Fruit fly (Drosophila melanogaster) whole organism, adult: ENCODE measurements around the gene CG14095.
"Not testable (repeated sequence)": the region's sequence is repeated elsewhere in the genome, so short reads cannot be mapped to it uniquely, and the experiment has no call there.

Experiments
- CG11617 ChIP-seq: fragments of 200-800 bp; sonication (Bioruptor generic); optimal IDR thresholded peaks from 2 replicates; lab custom pipeline; 2017; ENCODE audit warnings: mild to moderate bottlenecking, missing biosample characterization, missing genetic modification reagents, missing genetic modification characterization
- CG12768 ChIP-seq: fragments of 200-800 bp; sonication (Bioruptor generic); optimal IDR thresholded peaks from 2 replicates; lab custom pipeline; 2017; ENCODE audit warnings: missing biosample characterization, missing genetic modification characterization, mild to moderate bottlenecking, moderate library complexity, missing genetic modification reagents
- CG14711 ChIP-seq: fragments of 200-800 bp; sonication (Bioruptor generic); optimal IDR thresholded peaks from 2 replicates; lab custom pipeline; 2018; ENCODE audit warnings: missing biosample characterization, mild to moderate bottlenecking, missing genetic modification characterization, moderate library complexity
- CG1620 ChIP-seq: fragments of 200-800 bp; sonication (Bioruptor generic); optimal IDR thresholded peaks from 2 replicates; lab custom pipeline; 2016; ENCODE audit warnings: missing biosample characterization, missing genetic modification characterization
- CG33017 ChIP-seq: fragments of 200-800 bp; sonication (Bioruptor generic); optimal IDR thresholded peaks from 2 replicates; lab custom pipeline; 2018; ENCODE audit warnings: missing biosample characterization, mild to moderate bottlenecking, missing genetic modification characterization, moderate library complexity
- CG5204 ChIP-seq: fragments of 200-800 bp; sonication (Bioruptor generic); optimal IDR thresholded peaks from 2 replicates; lab custom pipeline; 2016; ENCODE audit warnings: missing biosample characterization, missing genetic modification characterization
- CG7045 ChIP-seq: fragments of 200-800 bp; sonication (Bioruptor generic); optimal IDR thresholded peaks from 2 replicates; lab custom pipeline; 2017; ENCODE audit warnings: missing biosample characterization, mild to moderate bottlenecking, missing genetic modification characterization
- CG7101 ChIP-seq: fragments of 200-800 bp; sonication (Bioruptor generic); optimal IDR thresholded peaks from 2 replicates; lab custom pipeline; 2018; ENCODE audit warnings: missing biosample characterization, mild to moderate bottlenecking, missing genetic modification characterization, moderate library complexity
- Clk ChIP-seq: fragments of 200-800 bp; sonication (Bioruptor generic); optimal IDR thresholded peaks from 2 replicates; lab custom pipeline; 2017; ENCODE audit warnings: missing biosample characterization, missing genetic modification characterization
- Crg-1 ChIP-seq: fragments of 200-800 bp; sonication (Bioruptor generic); optimal IDR thresholded peaks from 2 replicates; lab custom pipeline; 2016; ENCODE audit warnings: missing biosample characterization, missing genetic modification characterization
- Hr96 ChIP-seq: fragments of 200-800 bp; sonication (Bioruptor generic); optimal IDR thresholded peaks from 2 replicates; lab custom pipeline; 2016; ENCODE audit warnings: missing biosample characterization, missing genetic modification characterization
- bab1 ChIP-seq: fragments of 200-800 bp; sonication (Bioruptor generic); optimal IDR thresholded peaks from 3 replicates; lab custom pipeline; 2019; ENCODE audit warnings: missing biosample characterization, mild to moderate bottlenecking, missing genetic modification characterization, moderate library complexity
- cic ChIP-seq: fragments of 200-800 bp; sonication (Bioruptor generic); optimal IDR thresholded peaks from 2 replicates; lab custom pipeline; 2017; ENCODE audit warnings: missing biosample characterization, mild to moderate bottlenecking, missing genetic modification characterization, moderate library complexity
- cnc ChIP-seq, 2 experiments: fragments of >200 bp; optimal IDR thresholded peaks; 2 replicates each; lab custom pipeline; 2017
- kay ChIP-seq: fragments of 200-800 bp; sonication (Bioruptor generic); peaks from one replicate; lab custom pipeline; 2016; ENCODE audit warnings: missing biosample characterization, missing genetic modification characterization, borderline replicate concordance
- ovo ChIP-seq: fragments of 200-800 bp; sonication (Bioruptor generic); optimal IDR thresholded peaks from 2 replicates; lab custom pipeline; 2016; ENCODE audit warnings: missing biosample characterization, missing genetic modification characterization
- pad ChIP-seq: fragments of 200-800 bp; sonication (Bioruptor generic); optimal IDR thresholded peaks from 3 replicates; lab custom pipeline; 2017; ENCODE audit warnings: missing biosample characterization, missing genetic modification characterization, mild to moderate bottlenecking, moderate library complexity, missing genetic modification reagents
- tj ChIP-seq: fragments of 200-800 bp; sonication (Bioruptor generic); optimal IDR thresholded peaks from 3 replicates; lab custom pipeline; 2017; ENCODE audit warnings: missing biosample characterization, mild to moderate bottlenecking, missing genetic modification characterization, moderate library complexity
- toe ChIP-seq: fragments of 200-800 bp; sonication (Bioruptor generic); optimal IDR thresholded peaks from 2 replicates; lab custom pipeline; 2016; ENCODE audit warnings: missing biosample characterization, missing genetic modification characterization

Gene CG14095

dm6 chr3L:19487260-19487659, 22.7 kb upstream of the CG14095 start, which contains the start of gene CG32212:
CG32212 (plus strand) TSS chr3L:19487560.
- TF ChIP-seq CG11617 (GFP tag; lab: Kevin White, UChicago); CG7101 (tag; lab: Kevin White, UChicago); CG1620 (GFP tag; lab: Kevin White, UChicago): not testable (repeated sequence)

dm6 chr3L:19486398-19486797, 21.8 kb upstream of the CG14095 start, which contains the start of gene brv1:
brv1 (minus strand) TSS chr3L:19486498.
- TF ChIP-seq cnc (optimal IDR thresholded peaks at IDR 0.05; lab: Kevin White, UChicago), result no peak
- TF ChIP-seq tj (GFP tag; lab: Kevin White, UChicago), result no peak
- TF ChIP-seq CG33017 (tag; lab: Kevin White, UChicago), result no peak
- TF ChIP-seq kay (GFP tag; lab: Kevin White, UChicago), result no peak
- TF ChIP-seq pad, result no peak
- TF ChIP-seq CG12768 (GFP tag; lab: Kevin White, UChicago), result no peak

dm6 chr3L:19483007-19483406, 18.4 kb upstream of the CG14095 start:
- TF ChIP-seq kay (GFP tag; lab: Kevin White, UChicago), result peak; percentile 49
- TF ChIP-seq cic (GFP tag; lab: Kevin White, UChicago), result no peak
- no peak for TF ChIP-seq CG12768 (GFP tag; lab: Kevin White, UChicago)
- TF ChIP-seq Clk (GFP tag; lab: Kevin White, UChicago), result no peak
- TF ChIP-seq toe (GFP tag; lab: Kevin White, UChicago), result no peak
- no peak for TF ChIP-seq cnc (optimal IDR thresholded peaks at IDR 0.05; lab: Kevin White, UChicago)
- no peak for TF ChIP-seq tj (GFP tag; lab: Kevin White, UChicago)
- TF ChIP-seq Hr96 (GFP tag; lab: Kevin White, UChicago), result no peak

- no peak for TF ChIP-seq CG12768 (GFP tag; lab: Kevin White, UChicago)
- TF ChIP-seq pad, result no peak
- TF ChIP-seq ovo, result no peak
- no peak for TF ChIP-seq cic (GFP tag; lab: Kevin White, UChicago)
- no peak for TF ChIP-seq Crg-1 (GFP tag; lab: Kevin White, UChicago)
- TF ChIP-seq cnc (optimal IDR thresholded peaks at IDR 0.05; lab: Kevin White, UChicago), result no peak
- no peak for TF ChIP-seq CG14711 (tag; lab: Kevin White, UChicago)
- no peak for TF ChIP-seq CG11617 (GFP tag; lab: Kevin White, UChicago)
- no peak for TF ChIP-seq Clk (GFP tag; lab: Kevin White, UChicago)
These were observed 17.5 kb upstream of the CG14095 start for dm6 chr3L:19482014-19482413.

dm6 chr3L:19481209-19481608, 16.6 kb upstream of the CG14095 start:
- TF ChIP-seq tj (GFP tag; lab: Kevin White, UChicago) (no peak), CG7045 (GFP tag; lab: Kevin White, UChicago) (no peak), CG33017 (tag; lab: Kevin White, UChicago) (no peak), CG7101 (tag; lab: Kevin White, UChicago) (no peak), CG14711 (tag; lab: Kevin White, UChicago) (no peak), bab1 (GFP tag; lab: Kevin White, UChicago) (no peak), Clk (GFP tag; lab: Kevin White, UChicago) (no peak), kay (GFP tag; lab: Kevin White, UChicago) (no peak), Crg-1 (GFP tag; lab: Kevin White, UChicago) (no peak), CG11617 (GFP tag; lab: Kevin White, UChicago) (no peak), ovo (no peak), CG12768 (GFP tag; lab: Kevin White, UChicago) (no peak), toe (GFP tag; lab: Kevin White, UChicago) (no peak)

- not testable (repeated sequence) for TF ChIP-seq CG7101 (tag; lab: Kevin White, UChicago); CG5204 (GFP tag; lab: Kevin White, UChicago); Clk (GFP tag; lab: Kevin White, UChicago)
These were observed 10.9 kb upstream of the CG14095 start, which contains the start of the genes CG18294 and CG32213 for dm6 chr3L:19475478-19475877. CG18294 (minus strand) TSS chr3L:19475578. CG32213 (plus strand) TSS chr3L:19475839.

- TF ChIP-seq Crg-1, Hr96, toe (GFP tag; lab: Kevin White, UChicago): not testable (repeated sequence)
These were observed 7.6 kb upstream of the CG14095 start, which contains the start of the genes 825-Oak and CG12519 for dm6 chr3L:19472128-19472527. 825-Oak (minus strand) TSS chr3L:19472228. CG12519 (plus strand) TSS chr3L:19472491.

- TF ChIP-seq kay (GFP tag; lab: Kevin White, UChicago); cnc (optimal IDR thresholded peaks at IDR 0.05; lab: Kevin White, UChicago); CG1620 (GFP tag; lab: Kevin White, UChicago): not testable (repeated sequence)
These were observed 2.4 kb upstream of the CG14095 start, which contains the start of the genes CG14096 and CG32214 for dm6 chr3L:19466979-19467378. CG14096 (minus strand) TSS chr3L:19467079. CG32214 (plus strand) TSS chr3L:19467346.
